Worm (Caenorhabditis elegans): ENCODE results near the gene irld-49.

DNA sequence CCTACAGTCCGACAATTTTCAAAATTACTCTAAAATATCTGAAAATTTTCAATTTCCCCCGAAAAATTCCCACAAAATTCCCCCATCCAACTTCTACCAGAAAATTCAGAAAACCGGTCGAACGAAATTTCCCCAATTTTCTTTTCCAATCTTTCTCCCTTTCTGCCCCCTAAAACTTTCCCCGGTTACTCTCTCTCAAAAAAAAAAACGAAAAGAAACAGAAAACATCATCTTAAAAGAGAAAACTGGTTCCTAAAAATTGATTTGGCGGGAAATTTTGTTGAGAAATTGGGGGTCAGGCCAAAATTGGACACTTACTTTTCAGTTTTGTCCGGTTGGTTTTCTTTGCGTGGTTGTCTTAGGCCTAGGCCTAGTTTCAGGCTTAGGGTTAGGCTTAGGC is 33.7 kb downstream of the irld-49 start:
- TF ChIP-seq die-1 (tag; optimal IDR thresholded peaks at IDR 0.05) (no peak), ztf-25 (GFP tag; IDR thresholded peaks at IDR 0.05) (no peak), nfya-1 (tag; optimal IDR thresholded peaks at IDR 0.05; ENCODE audit: borderline replicate concordance, insufficient read depth) (no peak), unc-62 (GFP tag; optimal IDR thresholded peaks at IDR 0.05) (no peak), efl-1 (GFP tag; optimal IDR thresholded peaks at IDR 0.05) (no peak), aptf-2 (GFP tag; conservative IDR thresholded peaks at IDR 0.05) (no peak)
